Fruit fly (Drosophila melanogaster) whole organism, pupa: Measurements from ENCODE around the gene mgl.

Experiments used
- CG10348 ChIP-seq: fragments of 200-800 bp; sonication (Bioruptor generic); IDR thresholded peaks from 2 replicates; pipeline ENCODE4 v1.3.6; 2022; ENCODE audit warnings: missing biosample characterization, missing genetic modification characterization
- CG12605 ChIP-seq: fragments of 200-800 bp; sonication (Bioruptor generic); IDR thresholded peaks from 2 replicates; pipeline ENCODE4 v1.3.6; 2022; ENCODE audit warnings: missing biosample characterization, missing genetic modification characterization
- CG14655 ChIP-seq: fragments of 200-800 bp; sonication (Bioruptor generic); optimal IDR thresholded peaks from 3 replicates; lab custom pipeline; 2017; ENCODE audit warnings: mild to moderate bottlenecking, missing biosample characterization, missing genetic modification reagents, missing genetic modification characterization
- CG15710 ChIP-seq: fragments of 200-800 bp; sonication (Bioruptor generic); optimal IDR thresholded peaks from 2 replicates; lab custom pipeline; 2018; ENCODE audit warnings: missing biosample characterization, mild to moderate bottlenecking, missing genetic modification characterization, moderate library complexity
- CG17806 ChIP-seq: fragments of 200-800 bp; sonication (Bioruptor generic); optimal IDR thresholded peaks from 2 replicates; lab custom pipeline; 2018; ENCODE audit warnings: missing biosample characterization, mild to moderate bottlenecking, missing genetic modification characterization, moderate library complexity
- CG32121 ChIP-seq: fragments of 200-800 bp; sonication (Bioruptor generic); IDR thresholded peaks from 2 replicates; pipeline ENCODE4 v1.3.6; 2022; ENCODE audit warnings: missing biosample characterization, missing genetic modification characterization
- CG34367 ChIP-seq: fragments of 200-800 bp; sonication (Bioruptor generic); optimal IDR thresholded peaks from 2 replicates; lab custom pipeline; 2018; ENCODE audit warnings: missing biosample characterization, mild to moderate bottlenecking, missing genetic modification characterization
- CG4496 ChIP-seq: fragments of 200-800 bp; sonication (Bioruptor generic); IDR thresholded peaks from 3 replicates; pipeline ENCODE4 v1.3.6; 2022; ENCODE audit warnings: missing biosample characterization, missing genetic modification characterization
- CG9948 ChIP-seq: fragments of 200-800 bp; sonication (Bioruptor generic); optimal IDR thresholded peaks from 2 replicates; lab custom pipeline; 2018; ENCODE audit warnings: missing biosample characterization, mild to moderate bottlenecking, missing genetic modification characterization, moderate library complexity
- D1 ChIP-seq: fragments of 200-800 bp; sonication (Bioruptor generic); optimal IDR thresholded peaks from 2 replicates; lab custom pipeline; 2018; ENCODE audit warnings: missing biosample characterization, mild to moderate bottlenecking, missing genetic modification characterization, moderate library complexity
- EcR ChIP-seq: fragments of 200-800 bp; sonication (Bioruptor generic); optimal IDR thresholded peaks from 3 replicates; lab custom pipeline; 2019; ENCODE audit warnings: missing biosample characterization, missing genetic modification characterization, mild to moderate bottlenecking, moderate library complexity, missing genetic modification reagents
- Ets98B ChIP-seq: fragments of 200-800 bp; sonication (Bioruptor generic); IDR thresholded peaks from 2 replicates; pipeline ENCODE4 v1.3.6; 2022; ENCODE audit warnings: missing biosample characterization, missing genetic modification characterization
- Pif1B ChIP-seq: fragments of 200-800 bp; sonication (Bioruptor generic); optimal IDR thresholded peaks from 3 replicates; lab custom pipeline; 2016; ENCODE audit warnings: missing biosample characterization, missing genetic modification characterization
- rn ChIP-seq: fragments of 200-800 bp; sonication (Bioruptor generic); IDR thresholded peaks from 2 replicates; pipeline ENCODE4 v1.3.6; 2022; ENCODE audit warnings: missing biosample characterization, missing genetic modification characterization

DNA sequence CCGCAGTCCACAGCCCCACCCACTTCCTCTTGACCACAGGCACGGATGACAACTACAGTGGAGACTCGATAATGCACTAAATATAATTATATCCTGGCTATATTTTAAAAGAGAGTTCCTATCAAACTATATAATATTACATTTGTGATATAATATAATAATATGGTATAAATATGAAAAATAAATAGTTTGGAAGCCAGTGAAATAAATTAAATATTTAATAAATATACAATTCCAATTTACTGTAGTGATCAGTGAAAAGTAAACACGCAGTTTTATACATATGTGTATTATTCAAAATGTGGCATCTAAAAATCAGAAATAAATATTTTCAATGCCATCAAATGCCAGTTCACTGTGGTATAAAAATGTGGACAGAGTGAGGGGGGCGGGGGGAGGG, 43.5 kb downstream of the mgl start:
- TF ChIP-seq CG9948 (no peak), CG14655 (GFP tag; lab: Kevin White, UChicago) (peak; percentile 4), CG10348 (GFP tag; lab: Robert Waterston, UW) (no peak), Pif1B (no peak), EcR (GFP tag; lab: Kevin White, UChicago) (no peak), CG32121 (GFP tag; lab: Robert Waterston, UW) (no peak), CG15710 (tag; lab: Kevin White, UChicago) (no peak), CG12605 (GFP tag; lab: Robert Waterston, UW) (no peak), CG34367 (tag; lab: Kevin White, UChicago) (no peak), Ets98B (GFP tag; lab: Robert Waterston, UW) (no peak), CG17806 (tag; lab: Kevin White, UChicago) (no peak), CG4496 (no peak), D1 (no peak), rn (GFP tag; lab: Robert Waterston, UW) (no peak)
